Fruit fly (Drosophila melanogaster) Kc167 (cell line): ENCODE results near the gene CG43338.

ENCODE experiments used
- Myc ChIP-seq: fragments of >200 bp; optimal IDR thresholded peaks from 2 replicates; lab custom pipeline; 2017; ENCODE audit warnings: missing external identifiers
- Sin3A ChIP-seq: fragments of >200 bp; optimal IDR thresholded peaks from 2 replicates; lab custom pipeline; 2018; ENCODE audit warnings: missing external identifiers
- h ChIP-seq: fragments of >200 bp; optimal IDR thresholded peaks from 3 replicates; lab custom pipeline; 2018; ENCODE audit warnings: missing external identifiers
- insv ChIP-seq: fragments of >200 bp; optimal IDR thresholded peaks from 3 replicates; lab custom pipeline; 2018; ENCODE audit warnings: missing external identifiers
- psq ChIP-seq: fragments of >200 bp; optimal IDR thresholded peaks from 2 replicates; lab custom pipeline; 2017; ENCODE audit warnings: missing external identifiers
- ttk ChIP-seq: sonication (Bioruptor generic); optimal IDR thresholded peaks from 2 replicates; lab custom pipeline; 2017; ENCODE audit warnings: missing external identifiers

dm6 chr2L:18689376-18689775 is 18.3 kb upstream of the CG43338 start, which contains the start of gene CG10336:
- TF ChIP-seq insv (no peak), h (no peak), Myc (no peak), Sin3A (lab: Kevin White, UChicago) (no peak), ttk (lab: Kevin White, UChicago) (no peak), psq (no peak)
